1 fruit fly cellular context compared by ENCODE assay signal in the genomic region with DNA sequence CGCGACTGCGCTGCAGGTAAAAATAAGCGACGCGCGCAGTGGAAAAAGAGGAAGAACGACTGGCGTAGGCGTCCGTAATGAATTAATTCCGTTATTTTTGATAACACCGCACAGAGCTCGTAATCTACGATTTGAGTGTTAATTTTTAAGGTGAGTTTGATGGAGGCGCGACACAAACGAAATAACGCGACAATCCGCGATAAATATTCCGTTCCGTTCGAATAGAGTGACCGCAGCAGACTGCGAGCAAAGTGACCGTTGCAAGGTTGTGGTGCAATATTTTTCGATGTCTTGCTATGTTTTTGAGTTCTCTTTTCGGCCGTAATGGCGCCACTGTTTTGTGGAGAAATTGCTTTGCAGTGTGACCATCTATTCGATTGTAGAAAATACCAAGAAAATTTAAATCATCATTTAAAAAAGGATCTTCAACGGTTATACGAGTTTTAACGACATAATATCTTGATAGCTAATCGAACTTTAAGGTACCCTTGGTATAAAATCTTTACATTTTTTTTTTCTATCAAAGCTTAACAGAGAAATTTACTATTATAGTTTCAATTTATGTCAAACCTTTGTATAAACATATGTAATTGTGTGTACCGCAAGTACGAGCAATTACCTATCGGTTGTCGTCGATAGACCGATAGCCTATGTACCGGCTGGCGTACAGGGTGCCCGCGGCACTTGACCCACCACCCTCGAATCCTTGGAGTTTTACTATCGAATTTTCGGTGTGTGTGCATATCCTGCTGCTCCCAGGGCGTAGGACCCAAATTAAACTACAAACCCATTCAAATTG.
TF ChIP-seq lines count a peak whose summit lies in the region.

A gene (minus strand): TSS at position 248 of the 799 bp plus-strand sequence.
A gene (minus strand): TSS at position 248 of the 799 bp plus-strand sequence.
A gene (plus strand): TSS at position 697 of the 799 bp plus-strand sequence.

TF ChIP-seq in whole organism, embryonic, 481 proteins besides CTCF, POLR2A, EP300 and RAD21 (continued from another document and continues in another):
- no peak for TF ChIP-seq CG6813 (GFP tag; optimal IDR thresholded peaks at IDR 0.05; lab: Kevin White, UChicago)
- TF ChIP-seq seq (GFP tag; IDR thresholded peaks at IDR 0.05; lab: Robert Waterston, UW): peak; percentile 32; the same call in 1 of the 2 replicates
- TF ChIP-seq Hr51 (GFP tag; optimal IDR thresholded peaks at IDR 0.05; lab: Kevin White, UChicago): peak; percentile 12 to 24
- peak; percentile 2 for TF ChIP-seq cwo (GFP tag; optimal IDR thresholded peaks at IDR 0.05; lab: Kevin White, UChicago)
- no peak for TF ChIP-seq kay (GFP tag; optimal IDR thresholded peaks at IDR 0.05; lab: Kevin White, UChicago)
- peak; percentile 35 for TF ChIP-seq Meics (GFP tag; optimal IDR thresholded peaks at IDR 0.05; lab: Kevin White, UChicago)
- TF ChIP-seq ems (GFP tag; optimal IDR thresholded peaks at IDR 0.05; lab: Kevin White, UChicago): no peak
- TF ChIP-seq jigr1 (GFP tag; IDR thresholded peaks at IDR 0.05; lab: Robert Waterston, UW): no peak
- TF ChIP-seq CG17802 (tag; optimal IDR thresholded peaks at IDR 0.05; lab: Kevin White, UChicago): no peak
- TF ChIP-seq ATbp (GFP tag; optimal IDR thresholded peaks at IDR 0.05; lab: Kevin White, UChicago): no peak
- TF ChIP-seq kni (GFP tag; optimal IDR thresholded peaks at IDR 0.05; lab: Kevin White, UChicago): peak; percentile 14
- no peak for TF ChIP-seq CG3281 (GFP tag; optimal IDR thresholded peaks at IDR 0.05; lab: Kevin White, UChicago)
- peak; percentile 55 for TF ChIP-seq sd (tag; optimal IDR thresholded peaks at IDR 0.05; lab: Kevin White, UChicago)
- peak; percentile 47 for TF ChIP-seq B-H2 (GFP tag; optimal IDR thresholded peaks at IDR 0.05; lab: Kevin White, UChicago)
- peak; percentile 59 for TF ChIP-seq CG17186 (GFP tag; optimal IDR thresholded peaks at IDR 0.05; lab: Kevin White, UChicago)
- TF ChIP-seq gt (GFP tag; IDR thresholded peaks at IDR 0.05; lab: Robert Waterston, UW): no peak
- TF ChIP-seq ro (GFP tag; IDR thresholded peaks at IDR 0.05; lab: Robert Waterston, UW): no peak
- no peak for TF ChIP-seq Nf-YA (GFP tag; IDR thresholded peaks at IDR 0.05; lab: Robert Waterston, UW)
- peak; percentile 28 for TF ChIP-seq scrt (GFP tag; optimal IDR thresholded peaks at IDR 0.05; lab: Kevin White, UChicago)
- no peak for TF ChIP-seq sisA (GFP tag; IDR thresholded peaks at IDR 0.05; lab: Robert Waterston, UW)
- TF ChIP-seq CG8478 (optimal IDR thresholded peaks at IDR 0.05; lab: Kevin White, UChicago): no peak
- TF ChIP-seq NC2α (GFP tag; optimal IDR thresholded peaks at IDR 0.05; lab: Kevin White, UChicago): peak; percentile 14
- TF ChIP-seq Oaz (GFP tag; IDR thresholded peaks at IDR 0.05; lab: Robert Waterston, UW): no peak
- peak; percentile 62 for TF ChIP-seq CrebB (tag; optimal IDR thresholded peaks at IDR 0.05; lab: Kevin White, UChicago)
- no peak for TF ChIP-seq ash1 (GFP tag; optimal IDR thresholded peaks at IDR 0.05; lab: Kevin White, UChicago)
- no peak for TF ChIP-seq D (optimal IDR thresholded peaks at IDR 0.05; lab: Kevin White, UChicago)
- TF ChIP-seq D (GFP tag; optimal IDR thresholded peaks at IDR 0.05; lab: Kevin White, UChicago): no peak
- no peak for TF ChIP-seq mam (GFP tag; optimal IDR thresholded peaks at IDR 0.05; lab: Kevin White, UChicago)
- TF ChIP-seq CG2875 (GFP tag; optimal IDR thresholded peaks at IDR 0.05; lab: Kevin White, UChicago): peak; percentile 27
- TF ChIP-seq Deaf1 (tag; optimal IDR thresholded peaks at IDR 0.05; lab: Kevin White, UChicago): peak; percentile 45
- peak; percentile 55 for TF ChIP-seq CG13296 (GFP tag; optimal IDR thresholded peaks at IDR 0.05; lab: Kevin White, UChicago)
- peak; percentile 99 for TF ChIP-seq chinmo (GFP tag; IDR thresholded peaks at IDR 0.05; lab: Robert Waterston, UW; ENCODE audit: partially characterized antibody)
- peak; percentile 9 for TF ChIP-seq PHDP (tag; optimal IDR thresholded peaks at IDR 0.05; lab: Kevin White, UChicago)
- no peak for TF ChIP-seq esg (GFP tag; conservative IDR thresholded peaks at IDR 0.05; lab: Robert Waterston, UW)
- TF ChIP-seq Bgb (GFP tag; IDR thresholded peaks at IDR 0.05; lab: Robert Waterston, UW; ENCODE audit: partially characterized antibody): peak; percentile 68
- TF ChIP-seq Dbx (GFP tag; IDR thresholded peaks at IDR 0.05; lab: Robert Waterston, UW): peak; percentile 26; the same call in 1 of the 3 replicates
- TF ChIP-seq CG14860 (GFP tag; IDR thresholded peaks at IDR 0.05; lab: Robert Waterston, UW; ENCODE audit: partially characterized antibody): no peak; the same call in 2 of the 3 replicates
- TF ChIP-seq BtbVII (GFP tag; optimal IDR thresholded peaks at IDR 0.05; lab: Kevin White, UChicago): peak; percentile 52
- TF ChIP-seq dpn (GFP tag; optimal IDR thresholded peaks at IDR 0.05; lab: Kevin White, UChicago): peak; percentile 17 to 35
- TF ChIP-seq CG33557 (GFP tag; optimal IDR thresholded peaks at IDR 0.05; lab: Kevin White, UChicago): peak; percentile 4
- TF ChIP-seq Gug (GFP tag; IDR thresholded peaks at IDR 0.05; lab: Robert Waterston, UW): 0 out of 4 replicates have a peak, but pooled peaks have one; percentile 21
- no peak for TF ChIP-seq en (GFP tag; optimal IDR thresholded peaks at IDR 0.05; lab: Kevin White, UChicago)
- peak; percentile 70 for TF ChIP-seq Elba2 (GFP tag; optimal IDR thresholded peaks at IDR 0.05; lab: Kevin White, UChicago)
- TF ChIP-seq CG6689 (GFP tag; IDR thresholded peaks at IDR 0.05; lab: Robert Waterston, UW): no peak
- TF ChIP-seq CG9727 (GFP tag; optimal IDR thresholded peaks at IDR 0.05; lab: Kevin White, UChicago): peak; percentile 38
- no peak for TF ChIP-seq hth (optimal IDR thresholded peaks at IDR 0.05; lab: Kevin White, UChicago)
- no peak for TF ChIP-seq sc (optimal IDR thresholded peaks at IDR 0.05; lab: Kevin White, UChicago)
- TF ChIP-seq sc (GFP tag; optimal IDR thresholded peaks at IDR 0.05; lab: Kevin White, UChicago): no peak
- peak; percentile 59 for TF ChIP-seq CG17328 (GFP tag; IDR thresholded peaks at IDR 0.05; lab: Robert Waterston, UW)
- TF ChIP-seq unpg (GFP tag; optimal IDR thresholded peaks at IDR 0.05; lab: Kevin White, UChicago): peak; percentile 32
- TF ChIP-seq eyg (GFP tag; optimal IDR thresholded peaks at IDR 0.05; lab: Kevin White, UChicago): no peak
- TF ChIP-seq nerfin-2 (GFP tag; IDR thresholded peaks at IDR 0.05; lab: Robert Waterston, UW; ENCODE audit: partially characterized antibody): peak; percentile 69
- TF ChIP-seq corto (GFP tag; optimal IDR thresholded peaks at IDR 0.05; lab: Kevin White, UChicago): no peak
- no peak for TF ChIP-seq slp2 (GFP tag; optimal IDR thresholded peaks at IDR 0.05; lab: Kevin White, UChicago)
- TF ChIP-seq dan (GFP tag; IDR thresholded peaks at IDR 0.05; lab: Robert Waterston, UW): no peak
- no peak for TF ChIP-seq lov (optimal IDR thresholded peaks at IDR 0.05; lab: Kevin White, UChicago)
- 0 out of 3 replicates have a peak, but pooled peaks have one; percentile 40 for TF ChIP-seq lov (GFP tag; IDR thresholded peaks at IDR 0.05; lab: Robert Waterston, UW)
- TF ChIP-seq Sox102F (GFP tag; optimal IDR thresholded peaks at IDR 0.05; lab: Kevin White, UChicago): no peak
- no peak for TF ChIP-seq CG10274 (GFP tag; optimal IDR thresholded peaks at IDR 0.05; lab: Kevin White, UChicago)
- no peak for TF ChIP-seq TFAM (GFP tag; optimal IDR thresholded peaks at IDR 0.05; lab: Kevin White, UChicago)
- TF ChIP-seq CG7987 (GFP tag; optimal IDR thresholded peaks at IDR 0.05; lab: Kevin White, UChicago): no peak
- no peak for TF ChIP-seq ara (GFP tag; IDR thresholded peaks at IDR 0.05; lab: Robert Waterston, UW)
- peak; percentile 51 for TF ChIP-seq nmo (GFP tag; optimal IDR thresholded peaks at IDR 0.05; lab: Kevin White, UChicago)
- TF ChIP-seq CG15011 (GFP tag; optimal IDR thresholded peaks at IDR 0.05; lab: Kevin White, UChicago): no peak
- no peak for TF ChIP-seq dati (GFP tag; IDR thresholded peaks at IDR 0.05; lab: Robert Waterston, UW)
- TF ChIP-seq CG1602 (GFP tag; optimal IDR thresholded peaks at IDR 0.05; lab: Kevin White, UChicago): no peak
- TF ChIP-seq MBD-R2 (GFP tag; IDR thresholded peaks at IDR 0.05; lab: Robert Waterston, UW): no peak
- TF ChIP-seq CG8089 (GFP tag; optimal IDR thresholded peaks at IDR 0.05; lab: Kevin White, UChicago): peak; percentile 25
- TF ChIP-seq gsb (GFP tag; IDR thresholded peaks at IDR 0.05; lab: Robert Waterston, UW): no peak
- TF ChIP-seq sr (GFP tag; IDR thresholded peaks at IDR 0.05; lab: Robert Waterston, UW): peak; percentile 57; the same call in 1 of the 3 replicates
- no peak for TF ChIP-seq Hmx (GFP tag; optimal IDR thresholded peaks at IDR 0.05; lab: Kevin White, UChicago)
- peak; percentile 8 for TF ChIP-seq psq (GFP tag; optimal IDR thresholded peaks at IDR 0.05; lab: Kevin White, UChicago)
- TF ChIP-seq Camta (GFP tag; optimal IDR thresholded peaks at IDR 0.05; lab: Kevin White, UChicago): no peak
- TF ChIP-seq YL-1 (GFP tag; optimal IDR thresholded peaks at IDR 0.05; lab: Kevin White, UChicago): peak; percentile 40
- no peak for TF ChIP-seq Trl (optimal IDR thresholded peaks at IDR 0.05; lab: Kevin White, UChicago)
- no peak for TF ChIP-seq Trl (GFP tag; optimal IDR thresholded peaks at IDR 0.05; lab: Kevin White, UChicago)
- peak; percentile 51 for TF ChIP-seq HmgZ (tag; optimal IDR thresholded peaks at IDR 0.05; lab: Kevin White, UChicago)
- TF ChIP-seq CHES-1-like (GFP tag; optimal IDR thresholded peaks at IDR 0.05; lab: Kevin White, UChicago): no peak
- no peak for TF ChIP-seq da (GFP tag; optimal IDR thresholded peaks at IDR 0.05; lab: Kevin White, UChicago)
- peak; percentile 46; the same call in 1 of the 2 replicates for TF ChIP-seq cas (GFP tag; IDR thresholded peaks at IDR 0.05; lab: Robert Waterston, UW)
- no peak for TF ChIP-seq CG30431 (GFP tag; optimal IDR thresholded peaks at IDR 0.05; lab: Kevin White, UChicago)
- peak; percentile 7; the same call in 1 of the 2 replicates for TF ChIP-seq ttk (GFP tag; IDR thresholded peaks at IDR 0.05; lab: Robert Waterston, UW)
- TF ChIP-seq HmgD (GFP tag; optimal IDR thresholded peaks at IDR 0.05; lab: Kevin White, UChicago): no peak
- peak; percentile 47 for TF ChIP-seq CG15269 (tag; optimal IDR thresholded peaks at IDR 0.05; lab: Kevin White, UChicago)
- TF ChIP-seq br (optimal IDR thresholded peaks at IDR 0.05; lab: Kevin White, UChicago): no peak
- TF ChIP-seq chm (GFP tag; IDR thresholded peaks at IDR 0.05; lab: Robert Waterston, UW): peak; percentile 84
- TF ChIP-seq hbn (GFP tag; IDR thresholded peaks at IDR 0.05; lab: Robert Waterston, UW; ENCODE audit: partially characterized antibody): no peak
- TF ChIP-seq CG13287 (GFP tag; IDR thresholded peaks at IDR 0.05; lab: Robert Waterston, UW; ENCODE audit: partially characterized antibody): peak; percentile 56
- peak; percentile 69 for TF ChIP-seq ewg (GFP tag; optimal IDR thresholded peaks at IDR 0.05; lab: Kevin White, UChicago)
- TF ChIP-seq CG18764 (GFP tag; optimal IDR thresholded peaks at IDR 0.05; lab: Kevin White, UChicago): no peak
- TF ChIP-seq nom (GFP tag; optimal IDR thresholded peaks at IDR 0.05; lab: Kevin White, UChicago): peak; percentile 56
- TF ChIP-seq CG31441 (GFP tag; IDR thresholded peaks at IDR 0.05; lab: Robert Waterston, UW): peak; percentile 49; the same call in 1 of the 2 replicates
- TF ChIP-seq tin (GFP tag; optimal IDR thresholded peaks at IDR 0.05; lab: Kevin White, UChicago): peak; percentile 29
- peak; percentile 54; the same call in 2 of the 3 replicates for TF ChIP-seq ken (GFP tag; IDR thresholded peaks at IDR 0.05; lab: Robert Waterston, UW)
- peak; percentile 16 for TF ChIP-seq CG1233 (GFP tag; optimal IDR thresholded peaks at IDR 0.05; lab: Kevin White, UChicago)
- no peak for TF ChIP-seq Neu2 (GFP tag; optimal IDR thresholded peaks at IDR 0.05; lab: Kevin White, UChicago; ENCODE audit: borderline replicate concordance)
- no peak for TF ChIP-seq CG9215 (GFP tag; IDR thresholded peaks at IDR 0.05; lab: Robert Waterston, UW)
- no peak for TF ChIP-seq CG15073 (GFP tag; optimal IDR thresholded peaks at IDR 0.05; lab: Kevin White, UChicago)
- TF ChIP-seq CG34422 (GFP tag; IDR thresholded peaks at IDR 0.05; lab: Robert Waterston, UW): no peak
- peak; percentile 48 for TF ChIP-seq CG2712 (tag; optimal IDR thresholded peaks at IDR 0.05; lab: Kevin White, UChicago)
- peak; percentile 19; the same call in 1 of the 2 replicates for TF ChIP-seq sob (GFP tag; IDR thresholded peaks at IDR 0.05; lab: Robert Waterston, UW)
- no peak for TF ChIP-seq bowl (GFP tag; IDR thresholded peaks at IDR 0.05; lab: Robert Waterston, UW)
- TF ChIP-seq Hey (tag; optimal IDR thresholded peaks at IDR 0.05; lab: Kevin White, UChicago): no peak
- 0 out of 2 replicates have a peak, but pooled peaks have one; percentile 13 for TF ChIP-seq ap (GFP tag; IDR thresholded peaks at IDR 0.05; lab: Robert Waterston, UW)
- TF ChIP-seq CG15696 (tag; optimal IDR thresholded peaks at IDR 0.05; lab: Kevin White, UChicago): no peak
- peak; percentile 49 for TF ChIP-seq ato (GFP tag; IDR thresholded peaks at IDR 0.05; lab: Robert Waterston, UW; ENCODE audit: partially characterized antibody)
- no peak for TF ChIP-seq NC2β (GFP tag; optimal IDR thresholded peaks at IDR 0.05; lab: Kevin White, UChicago)
- TF ChIP-seq Spps (tag; optimal IDR thresholded peaks at IDR 0.05; lab: Kevin White, UChicago): peak; percentile 8
- TF ChIP-seq grn (GFP tag; optimal IDR thresholded peaks at IDR 0.05; lab: Kevin White, UChicago): peak; percentile 32
- no peak; the same call in 2 of the 3 replicates for TF ChIP-seq hb (GFP tag; IDR thresholded peaks at IDR 0.05; lab: Robert Waterston, UW; ENCODE audit: partially characterized antibody)
- peak; percentile 43; the same call in 1 of the 2 replicates for TF ChIP-seq CG3847 (GFP tag; IDR thresholded peaks at IDR 0.05; lab: Robert Waterston, UW)
- TF ChIP-seq usp (GFP tag; optimal IDR thresholded peaks at IDR 0.05; lab: Kevin White, UChicago): no peak
- no peak for TF ChIP-seq ssp (GFP tag; IDR thresholded peaks at IDR 0.05; lab: Robert Waterston, UW)
- peak; percentile 37 for TF ChIP-seq CG8924 (tag; optimal IDR thresholded peaks at IDR 0.05; lab: Kevin White, UChicago)
- TF ChIP-seq CG17912 (GFP tag; optimal IDR thresholded peaks at IDR 0.05; lab: Kevin White, UChicago): no peak
- no peak for TF ChIP-seq vnd (GFP tag; IDR thresholded peaks at IDR 0.05; lab: Robert Waterston, UW; ENCODE audit: partially characterized antibody)
- peak; percentile 93 for TF ChIP-seq Jarid2 (GFP tag; optimal IDR thresholded peaks at IDR 0.05; lab: Kevin White, UChicago)
- peak; percentile 34; the same call in 1 of the 2 replicates for TF ChIP-seq amos (GFP tag; IDR thresholded peaks at IDR 0.05; lab: Robert Waterston, UW; ENCODE audit: partially characterized antibody)
- no peak for TF ChIP-seq Lpt (GFP tag; optimal IDR thresholded peaks at IDR 0.05; lab: Kevin White, UChicago)
- TF ChIP-seq CG33213 (GFP tag; optimal IDR thresholded peaks at IDR 0.05; lab: Kevin White, UChicago): peak; percentile 90
